Worm (Caenorhabditis elegans): Measurements from ENCODE around the gene srh-112.

DNA sequence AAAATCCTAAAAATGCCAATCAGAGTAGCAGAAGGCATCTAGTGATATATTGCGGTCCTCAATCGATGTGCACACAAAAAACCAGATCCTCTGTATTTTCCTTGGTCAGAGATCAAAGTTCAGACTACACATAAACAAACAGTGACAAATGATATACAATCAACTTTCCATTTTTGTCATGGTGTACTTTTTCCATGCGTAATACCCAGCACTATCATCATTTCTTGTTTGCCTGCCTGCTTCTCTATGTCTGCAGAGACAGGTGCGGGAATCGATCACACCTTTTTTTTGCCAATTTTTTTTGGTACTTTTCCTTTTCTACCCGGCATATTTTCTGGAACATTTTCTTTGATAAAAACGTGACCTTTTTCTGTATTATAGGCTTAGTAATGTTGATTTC is 32.2 kb upstream of the srh-112 start:
- TF ChIP-seq xnd-1 (tag; optimal IDR thresholded peaks at IDR 0.05) (no peak), tbx-9 (tag; optimal IDR thresholded peaks at IDR 0.05; ENCODE audit: borderline replicate concordance) (no peak), madf-10 (tag; optimal IDR thresholded peaks at IDR 0.05) (no peak), ets-4 (GFP tag; optimal IDR thresholded peaks at IDR 0.05) (no peak), Y67H2A.10 (GFP tag; conservative IDR thresholded peaks at IDR 0.05) (no peak), nhr-80 (tag; optimal IDR thresholded peaks at IDR 0.05) (peak; percentile 8), F10E7.11 (tag; optimal IDR thresholded peaks at IDR 0.05) (no peak), unc-62 (GFP tag; optimal IDR thresholded peaks at IDR 0.05) (no peak), F37B4.10 (GFP tag; IDR thresholded peaks at IDR 0.05) (no peak), tlf-1 (GFP tag; optimal IDR thresholded peaks at IDR 0.05) (no peak), ztf-18 (tag; optimal IDR thresholded peaks at IDR 0.05) (no peak), snpc-4 (GFP tag; optimal IDR thresholded peaks at IDR 0.05) (no peak), snpc-4 (tag; optimal IDR thresholded peaks at IDR 0.05) (no peak), lin-35 (GFP tag; optimal IDR thresholded peaks at IDR 0.05) (no peak)

All from whole organism, young adult.